Worm (Caenorhabditis elegans): Measurements from ENCODE around the gene tba-8.

tba-8 gene

DNA sequence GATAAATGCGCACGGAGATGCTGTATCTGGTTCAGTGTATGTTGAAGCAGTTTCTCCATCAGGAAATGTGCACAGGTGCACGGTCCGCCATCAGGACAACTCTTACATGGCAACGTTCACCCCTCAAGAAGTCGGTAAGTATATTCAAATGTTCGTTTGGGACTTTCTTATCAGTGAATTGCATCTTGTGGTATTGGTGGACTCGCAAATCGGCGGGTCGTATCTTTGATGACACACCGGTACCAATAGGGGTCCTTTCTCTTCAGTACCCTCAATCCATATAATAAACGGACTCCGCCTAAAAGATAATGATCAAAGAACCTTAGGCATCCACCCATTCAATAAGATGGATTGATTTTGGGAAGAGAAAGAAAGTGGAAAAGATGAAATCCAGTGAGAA lies 52.2 kb downstream of the tba-8 start:
- no peak for TF ChIP-seq med-1 (GFP tag; optimal IDR thresholded peaks at IDR 0.05; ENCODE audit: insufficient read depth)
